Fruit fly (Drosophila melanogaster): Measurements from ENCODE around the gene htl.

htl gene

DNA sequence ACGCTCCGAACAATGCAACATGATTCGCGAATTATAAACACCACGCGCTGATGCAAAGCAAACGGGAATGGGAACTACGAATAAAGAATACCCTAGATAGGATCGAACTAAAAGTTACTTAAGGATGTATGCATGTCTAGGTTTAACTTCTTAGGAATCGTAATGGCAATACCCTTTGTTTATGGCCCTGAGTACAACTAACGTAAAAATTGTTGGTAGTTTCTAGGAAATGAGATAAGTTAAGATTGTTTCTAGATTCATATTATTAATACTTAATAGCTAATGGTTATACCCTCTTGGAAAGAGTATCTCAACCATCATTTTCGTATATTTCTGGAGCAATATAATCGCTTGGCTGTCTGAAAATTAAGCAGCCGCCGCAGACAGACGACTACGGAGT lies 25.3 kb upstream of the htl start (continued):
- TF ChIP-seq Blimp-1 (GFP tag; optimal IDR thresholded peaks at IDR 0.05) = no peak
- peak; percentile 39 for TF ChIP-seq Met (GFP tag; optimal IDR thresholded peaks at IDR 0.05)

DNA sequence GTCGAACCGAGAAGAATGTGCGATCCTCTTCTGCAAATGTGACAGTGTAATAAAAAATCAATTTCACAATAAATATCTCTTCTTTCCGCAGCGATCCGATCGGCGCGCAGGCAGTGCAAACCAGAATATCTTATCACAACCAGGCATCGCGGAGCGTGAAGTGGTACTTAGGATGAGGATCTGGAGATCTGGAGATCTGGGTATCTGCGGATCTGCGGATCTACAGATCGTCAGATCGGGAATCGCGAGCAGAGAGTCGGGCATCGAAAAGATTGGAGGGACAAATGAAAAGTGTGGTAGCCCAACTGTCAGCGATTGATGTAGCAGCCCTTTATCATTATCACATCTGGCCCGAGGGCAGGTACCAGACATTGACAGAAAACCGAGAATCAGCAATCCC lies 22.2 kb upstream of the htl start:
- TF ChIP-seq CG6854 (GFP tag; optimal IDR thresholded peaks at IDR 0.05) (peak; percentile 30), CG15336 (GFP tag; IDR thresholded peaks at IDR 0.05) (no peak)

DNA sequence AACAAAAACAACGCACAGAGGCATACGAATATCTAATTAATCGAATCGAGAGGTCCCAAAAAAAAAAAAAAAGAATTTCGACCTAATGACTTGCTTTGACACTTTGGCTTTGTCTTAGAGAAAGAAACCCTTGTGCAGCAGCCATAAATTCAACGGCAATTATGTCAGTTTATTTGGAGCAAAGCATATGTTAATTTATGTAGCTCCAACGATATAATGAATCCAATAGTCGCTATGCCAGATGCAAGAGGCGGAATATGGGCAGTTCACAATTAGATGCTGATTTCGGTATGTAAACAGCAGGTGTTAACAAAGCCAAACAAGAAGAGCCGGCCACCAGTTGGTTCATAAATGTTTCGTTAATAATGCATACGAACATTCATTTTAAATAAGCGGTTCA lies 20.2 kb upstream of the htl start:
- TF ChIP-seq cyc (GFP tag; optimal IDR thresholded peaks at IDR 0.05) (no peak), CG6163 (GFP tag; IDR thresholded peaks at IDR 0.05) (no peak), Eip78C (GFP tag) (no peak), CG7368 (GFP tag; optimal IDR thresholded peaks at IDR 0.05) (no peak), Hr39 (GFP tag; optimal IDR thresholded peaks at IDR 0.05) (no peak), CG9139 (GFP tag; optimal IDR thresholded peaks at IDR 0.05) (no peak), Eip93F (GFP tag; optimal IDR thresholded peaks at IDR 0.05) (no peak), Ets21C (GFP tag; optimal IDR thresholded peaks at IDR 0.05) (no peak), dsx (GFP tag; optimal IDR thresholded peaks at IDR 0.05; ENCODE audit: poor library complexity, severe bottlenecking) (no peak), CG8632 (GFP tag; optimal IDR thresholded peaks at IDR 0.05) (no peak), topi (GFP tag; optimal IDR thresholded peaks at IDR 0.05) (no peak), svp (GFP tag) (no peak), CG8319 (GFP tag; optimal IDR thresholded peaks at IDR 0.05) (no peak), ss (GFP tag; optimal IDR thresholded peaks at IDR 0.05) (no peak), Hr38 (GFP tag; optimal IDR thresholded peaks at IDR 0.05) (no peak)

DNA sequence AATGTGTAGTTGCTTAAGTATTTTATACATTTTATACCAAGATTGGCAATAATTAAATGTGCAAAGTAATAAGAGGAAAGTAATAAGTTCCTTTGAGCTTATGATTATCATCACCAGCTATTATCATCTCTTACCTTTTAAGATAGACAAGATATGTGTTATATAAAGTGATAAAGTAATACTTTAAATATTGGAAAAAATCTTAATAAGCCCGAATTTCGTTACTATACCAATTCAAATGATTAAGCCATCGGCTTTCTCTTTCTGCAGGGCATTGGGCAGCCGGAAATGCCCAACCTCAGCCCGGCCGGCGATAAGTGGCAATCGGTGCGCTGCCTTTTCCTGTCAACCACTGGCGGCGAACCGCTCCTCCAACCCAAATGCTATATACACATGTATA lies 15.1 kb upstream of the htl start:
- TF ChIP-seq CG7368 (GFP tag; optimal IDR thresholded peaks at IDR 0.05) = no peak
- no peak for TF ChIP-seq CG15336 (GFP tag; IDR thresholded peaks at IDR 0.05)
- no peak for TF ChIP-seq eg (GFP tag; IDR thresholded peaks at IDR 0.05)
- TF ChIP-seq Met (GFP tag; optimal IDR thresholded peaks at IDR 0.05) = peak; percentile 31
- TF ChIP-seq achi (GFP tag; optimal IDR thresholded peaks at IDR 0.05) = peak; percentile 17
- no peak for TF ChIP-seq CG31627 (GFP tag; optimal IDR thresholded peaks at IDR 0.05)
- TF ChIP-seq CG1621 (tag; optimal IDR thresholded peaks at IDR 0.05) = no peak
- peak; percentile 40 for TF ChIP-seq CG10631 (GFP tag; optimal IDR thresholded peaks at IDR 0.05)
- TF ChIP-seq CG9139 (GFP tag; optimal IDR thresholded peaks at IDR 0.05) = no peak
- no peak for TF ChIP-seq Hr38 (GFP tag; optimal IDR thresholded peaks at IDR 0.05)
- TF ChIP-seq Hr4 (GFP tag; optimal IDR thresholded peaks at IDR 0.05) = no peak
- no peak for TF ChIP-seq CG4318 (GFP tag; optimal IDR thresholded peaks at IDR 0.05)
- TF ChIP-seq CG6276 (GFP tag; optimal IDR thresholded peaks at IDR 0.05) = no peak
- no peak for TF ChIP-seq CG6792 (GFP tag; optimal IDR thresholded peaks at IDR 0.05)
- peak; percentile 23 for TF ChIP-seq Hr39 (GFP tag; optimal IDR thresholded peaks at IDR 0.05)
- TF ChIP-seq CG10669 (GFP tag; optimal IDR thresholded peaks at IDR 0.05) = no peak
- TF ChIP-seq net (GFP tag; optimal IDR thresholded peaks at IDR 0.05) = no peak
- no peak for TF ChIP-seq fd85E (GFP tag; optimal IDR thresholded peaks at IDR 0.05)
- peak; percentile 32 for TF ChIP-seq CG32006 (GFP tag; optimal IDR thresholded peaks at IDR 0.05)
- TF ChIP-seq CG34406 (GFP tag; optimal IDR thresholded peaks at IDR 0.05) = peak; percentile 14
- peak; percentile 60 for TF ChIP-seq svp (GFP tag)
- no peak for TF ChIP-seq Lpt (GFP tag; optimal IDR thresholded peaks at IDR 0.05)
- no peak for TF ChIP-seq CG11902 (GFP tag; optimal IDR thresholded peaks at IDR 0.05)
- TF ChIP-seq cyc (GFP tag; optimal IDR thresholded peaks at IDR 0.05) = no peak
- no peak for TF ChIP-seq CG8319 (GFP tag; optimal IDR thresholded peaks at IDR 0.05)
- TF ChIP-seq lz (GFP tag; optimal IDR thresholded peaks at IDR 0.05) = peak; percentile 25
- TF ChIP-seq Eip78C (GFP tag) = peak; percentile 79
- TF ChIP-seq CG11762 (GFP tag; optimal IDR thresholded peaks at IDR 0.05; ENCODE audit: insufficient read depth) = no peak
- no peak for TF ChIP-seq Gug (GFP tag; IDR thresholded peaks at IDR 0.05)
- no peak for TF ChIP-seq fkh (GFP tag; optimal IDR thresholded peaks at IDR 0.05)
- TF ChIP-seq pdm3 (GFP tag; optimal IDR thresholded peaks at IDR 0.05) = peak; percentile 8
- no peak for TF ChIP-seq ss (GFP tag; optimal IDR thresholded peaks at IDR 0.05)
- TF ChIP-seq acj6 (GFP tag; optimal IDR thresholded peaks at IDR 0.05) = peak; percentile 43
- no peak for TF ChIP-seq dsx (GFP tag; optimal IDR thresholded peaks at IDR 0.05; ENCODE audit: poor library complexity, severe bottlenecking)
- peak; percentile 35 for TF ChIP-seq esn (GFP tag; optimal IDR thresholded peaks at IDR 0.05)
- TF ChIP-seq CG3032 (tag; optimal IDR thresholded peaks at IDR 0.05) = no peak
- peak; percentile 23 for TF ChIP-seq Smox (GFP tag; optimal IDR thresholded peaks at IDR 0.05)
- TF ChIP-seq salr (GFP tag; optimal IDR thresholded peaks at IDR 0.05) = no peak
- TF ChIP-seq CG6163 (GFP tag; IDR thresholded peaks at IDR 0.05) = no peak
- no peak for TF ChIP-seq CG8119 (GFP tag; IDR thresholded peaks at IDR 0.05)

All from whole organism, prepupa.